Fruit fly (Drosophila melanogaster): ENCODE results near the gene CG43739.

Gene CG43739

dm6 chr2L:20911374-20911773 lies 7.4 kb downstream of the CG43739 start (continued):
- TF ChIP-seq Asciz (GFP tag; optimal IDR thresholded peaks at IDR 0.05) (peak; percentile 71), Hr78 (GFP tag; optimal IDR thresholded peaks at IDR 0.05) (no peak), CG11560 (tag; IDR thresholded peaks at IDR 0.05) (no peak), Sox102F (GFP tag; optimal IDR thresholded peaks at IDR 0.05) (peak; percentile 46), CG12942 (GFP tag; optimal IDR thresholded peaks at IDR 0.05) (peak; percentile 19), Camta (GFP tag; optimal IDR thresholded peaks at IDR 0.05) (peak; percentile 3), abd-A (tag; optimal IDR thresholded peaks at IDR 0.05) (no peak), CG4820 (GFP tag; optimal IDR thresholded peaks at IDR 0.05) (no peak), ci (GFP tag; IDR thresholded peaks at IDR 0.05) (peak; percentile 74), CG9797 (GFP tag; optimal IDR thresholded peaks at IDR 0.05) (no peak), danr (GFP tag; IDR thresholded peaks at IDR 0.05) (no peak), CG7987 (GFP tag; optimal IDR thresholded peaks at IDR 0.05) (peak; percentile 57), CG8281 (tag; optimal IDR thresholded peaks at IDR 0.05) (no peak), Jarid2 (GFP tag; optimal IDR thresholded peaks at IDR 0.05) (peak; percentile 15), kni (GFP tag; optimal IDR thresholded peaks at IDR 0.05) (no peak), tna (GFP tag; IDR thresholded peaks at IDR 0.05; ENCODE audit: partially characterized antibody) (no peak), Ets65A (GFP tag) (peak; percentile 36), Bdp1 (GFP tag; optimal IDR thresholded peaks at IDR 0.05) (peak; percentile 24), shn (GFP tag; optimal IDR thresholded peaks at IDR 0.05) (no peak), chinmo (GFP tag; IDR thresholded peaks at IDR 0.05; ENCODE audit: partially characterized antibody) (peak; percentile 64; the same call in 1 of the 4 replicates), tll (GFP tag; optimal IDR thresholded peaks at IDR 0.05) (no peak), CG17612 (GFP tag; IDR thresholded peaks at IDR 0.05) (no peak), CG4328 (GFP tag; optimal IDR thresholded peaks at IDR 0.05) (no peak), CG4730 (GFP tag; IDR thresholded peaks at IDR 0.05) (no peak), Hr3 (GFP tag; optimal IDR thresholded peaks at IDR 0.05) (no peak), lov (optimal IDR thresholded peaks at IDR 0.05) (no peak), lov (GFP tag; IDR thresholded peaks at IDR 0.05) (no peak), sna (GFP tag; IDR thresholded peaks at IDR 0.05; ENCODE audit: partially characterized antibody) (no peak), CG11398 (GFP tag; optimal IDR thresholded peaks at IDR 0.05) (peak; percentile 18), D19A (tag; optimal IDR thresholded peaks at IDR 0.05) (no peak), CG12299 (tag; optimal IDR thresholded peaks at IDR 0.05) (peak; percentile 31), CG31388 (GFP tag; optimal IDR thresholded peaks at IDR 0.05) (no peak), caup (GFP tag; optimal IDR thresholded peaks at IDR 0.05; ENCODE audit: severe bottlenecking) (peak; percentile 24), CG7357 (GFP tag; IDR thresholded peaks at IDR 0.05) (no peak), az2 (GFP tag; optimal IDR thresholded peaks at IDR 0.05) (no peak), Dip2 (GFP tag; IDR thresholded peaks at IDR 0.05) (no peak), CG17328 (GFP tag; IDR thresholded peaks at IDR 0.05) (no peak), fd102C (GFP tag; optimal IDR thresholded peaks at IDR 0.05) (no peak), B-H1 (GFP tag; IDR thresholded peaks at IDR 0.05) (no peak; the same call in 2 of the 3 replicates), prd (optimal IDR thresholded peaks at IDR 0.05) (no peak), prd (GFP tag; IDR thresholded peaks at IDR 0.05) (no peak), ab (GFP tag; optimal IDR thresholded peaks at IDR 0.05) (no peak), salm (tag; optimal IDR thresholded peaks at IDR 0.05) (peak; percentile 25), CG18011 (GFP tag; optimal IDR thresholded peaks at IDR 0.05) (no peak), CG6813 (GFP tag; optimal IDR thresholded peaks at IDR 0.05) (peak; percentile 68), Dip3 (GFP tag; optimal IDR thresholded peaks at IDR 0.05) (no peak), al (GFP tag; IDR thresholded peaks at IDR 0.05) (no peak), odd (GFP tag; optimal IDR thresholded peaks at IDR 0.05) (peak; percentile 9), CG7928 (GFP tag; optimal IDR thresholded peaks at IDR 0.05) (peak; percentile 17), ase (GFP tag; IDR thresholded peaks at IDR 0.05) (0 out of 3 replicates have a peak, but pooled peaks have one; percentile 27), unpg (GFP tag; optimal IDR thresholded peaks at IDR 0.05) (peak; percentile 35)
